Fruit fly (Drosophila melanogaster) whole organism, prepupa: ENCODE results near the gene Pfrx.

Experiments
- CG10631 ChIP-seq: fragments of 200-800 bp; sonication (Bioruptor generic); optimal IDR thresholded peaks from 2 replicates; lab custom pipeline; 2016; ENCODE audit warnings: missing biosample characterization, missing genetic modification characterization
- CG11762 ChIP-seq: fragments of 200-800 bp; sonication (Bioruptor generic); optimal IDR thresholded peaks from 3 replicates; lab custom pipeline; 2016; ENCODE audit warnings: missing biosample characterization, missing genetic modification characterization; ENCODE audit not compliant: insufficient read depth
- CG16779 ChIP-seq: fragments of 200-800 bp; sonication (Bioruptor generic); optimal IDR thresholded peaks from 3 replicates; lab custom pipeline; 2017; ENCODE audit warnings: missing biosample characterization, mild to moderate bottlenecking, missing genetic modification characterization
- CG3032 ChIP-seq: fragments of 200-800 bp; optimal IDR thresholded peaks from 2 replicates; lab custom pipeline; 2019; ENCODE audit warnings: missing biosample characterization, mild to moderate bottlenecking, missing genetic modification characterization, moderate library complexity
- CG31627 ChIP-seq: fragments of 200-800 bp; sonication (Bioruptor generic); optimal IDR thresholded peaks from 3 replicates; lab custom pipeline; 2016; ENCODE audit warnings: missing biosample characterization, missing genetic modification characterization
- CG34406 ChIP-seq: fragments of 200-800 bp; sonication (Bioruptor generic); optimal IDR thresholded peaks from 3 replicates; lab custom pipeline; 2016; ENCODE audit warnings: missing biosample characterization, missing genetic modification characterization
- CG3919 ChIP-seq: fragments of 200-800 bp; sonication (Bioruptor generic); optimal IDR thresholded peaks from 3 replicates; lab custom pipeline; 2016; ENCODE audit warnings: missing biosample characterization, missing genetic modification characterization
- CG4318 ChIP-seq: fragments of 200-800 bp; sonication (Bioruptor generic); optimal IDR thresholded peaks from 3 replicates; lab custom pipeline; 2017; ENCODE audit warnings: missing biosample characterization, mild to moderate bottlenecking, missing genetic modification characterization
- CG6276 ChIP-seq: fragments of 200-800 bp; sonication (Bioruptor generic); optimal IDR thresholded peaks from 2 replicates; lab custom pipeline; 2017; ENCODE audit warnings: missing biosample characterization, mild to moderate bottlenecking, missing genetic modification characterization
- CG6792 ChIP-seq: fragments of 200-800 bp; sonication (Bioruptor generic); optimal IDR thresholded peaks from 3 replicates; lab custom pipeline; 2016; ENCODE audit warnings: missing biosample characterization, missing genetic modification characterization
- CG8119 ChIP-seq: fragments of 200-800 bp; sonication (Bioruptor generic); IDR thresholded peaks from 3 replicates; pipeline ENCODE4 v1.3.6; 2022; ENCODE audit warnings: missing biosample characterization, missing genetic modification characterization
- CG8319 ChIP-seq: fragments of 200-800 bp; sonication (Bioruptor generic); optimal IDR thresholded peaks from 3 replicates; lab custom pipeline; 2016; ENCODE audit warnings: missing biosample characterization, missing genetic modification characterization
- CG9139 ChIP-seq: fragments of 200-800 bp; sonication (Bioruptor generic); optimal IDR thresholded peaks from 3 replicates; lab custom pipeline; 2017; ENCODE audit warnings: missing biosample characterization, mild to moderate bottlenecking, missing genetic modification characterization
- Eip78C ChIP-seq: fragments of 200-800 bp; sonication (Bioruptor generic); peaks from one replicate; lab custom pipeline; 2016; ENCODE audit warnings: missing biosample characterization, missing genetic modification characterization
- Eip93F ChIP-seq: fragments of 200-800 bp; sonication (Bioruptor generic); optimal IDR thresholded peaks from 2 replicates; lab custom pipeline; 2016; ENCODE audit warnings: missing biosample characterization, mild to moderate bottlenecking, missing genetic modification characterization
- Gug ChIP-seq: fragments of 200-800 bp; sonication (Bioruptor generic); IDR thresholded peaks from 2 replicates; pipeline ENCODE4 v1.3.6; 2022; ENCODE audit warnings: missing biosample characterization, missing genetic modification characterization
- Hr38 ChIP-seq: sonication (Bioruptor generic); optimal IDR thresholded peaks from 2 replicates; lab custom pipeline; 2016; ENCODE audit warnings: missing biosample characterization, missing genetic modification characterization
- OdsH ChIP-seq: fragments of 200-800 bp; sonication (Bioruptor generic); optimal IDR thresholded peaks from 3 replicates; lab custom pipeline; 2016; ENCODE audit warnings: missing biosample characterization, missing genetic modification characterization
- Smox ChIP-seq: fragments of 200-800 bp; sonication (Bioruptor generic); optimal IDR thresholded peaks from 3 replicates; lab custom pipeline; 2016; ENCODE audit warnings: missing biosample characterization, missing genetic modification characterization
- Sox14 ChIP-seq: fragments of 200-800 bp; sonication (Bioruptor generic); optimal IDR thresholded peaks from 3 replicates; lab custom pipeline; 2016; ENCODE audit warnings: missing biosample characterization, missing genetic modification characterization
- Sox15 ChIP-seq: fragments of 200-800 bp; sonication (Bioruptor generic); optimal IDR thresholded peaks from 3 replicates; lab custom pipeline; 2016; ENCODE audit warnings: missing biosample characterization, missing genetic modification characterization
- achi ChIP-seq: fragments of 200-800 bp; sonication (Bioruptor generic); optimal IDR thresholded peaks from 3 replicates; lab custom pipeline; 2016; ENCODE audit warnings: missing biosample characterization, missing genetic modification characterization
- acj6 ChIP-seq: fragments of 200-800 bp; sonication (Bioruptor generic); optimal IDR thresholded peaks from 3 replicates; lab custom pipeline; 2016; ENCODE audit warnings: missing biosample characterization, missing genetic modification characterization
- dac ChIP-seq: fragments of 200-800 bp; sonication (Bioruptor generic); optimal IDR thresholded peaks from 2 replicates; lab custom pipeline; 2017; ENCODE audit warnings: missing biosample characterization, mild to moderate bottlenecking, missing genetic modification characterization
- dsx ChIP-seq: fragments of 200-800 bp; optimal IDR thresholded peaks from 3 replicates; lab custom pipeline; 2019; ENCODE audit warnings: missing biosample characterization, mild to moderate bottlenecking, missing genetic modification characterization, moderate library complexity; ENCODE audit not compliant: poor library complexity, severe bottlenecking
- fd59A ChIP-seq: fragments of 200-800 bp; sonication (Bioruptor generic); optimal IDR thresholded peaks from 2 replicates; lab custom pipeline; 2017; ENCODE audit warnings: missing biosample characterization, mild to moderate bottlenecking, missing genetic modification characterization, missing genetic modification reagents
- fd85E ChIP-seq: fragments of 200-800 bp; sonication (Bioruptor generic); optimal IDR thresholded peaks from 3 replicates; lab custom pipeline; 2016; ENCODE audit warnings: missing biosample characterization, missing genetic modification characterization
- fkh ChIP-seq: fragments of 200-800 bp; sonication (Bioruptor generic); optimal IDR thresholded peaks from 3 replicates; lab custom pipeline; 2017; ENCODE audit warnings: missing biosample characterization, mild to moderate bottlenecking, missing genetic modification characterization, moderate library complexity
- lz ChIP-seq: fragments of 200-800 bp; sonication (Bioruptor generic); optimal IDR thresholded peaks from 3 replicates; lab custom pipeline; 2016; ENCODE audit warnings: missing biosample characterization, missing genetic modification characterization
- net ChIP-seq: fragments of 200-800 bp; sonication (Bioruptor generic); optimal IDR thresholded peaks from 3 replicates; lab custom pipeline; 2016; ENCODE audit warnings: missing biosample characterization, missing genetic modification characterization
- pdm3 ChIP-seq: fragments of 200-800 bp; sonication (Bioruptor generic); optimal IDR thresholded peaks from 3 replicates; lab custom pipeline; 2016; ENCODE audit warnings: missing biosample characterization, missing genetic modification characterization
- ss ChIP-seq, 2 experiments: fragments of 200-800 bp; sonication (Bioruptor generic); optimal IDR thresholded peaks; 2 replicates in 1 of 2; 3 replicates in 1 of 2; lab custom pipeline; 2017 to 2018; ENCODE audit warnings: mild to moderate bottlenecking in 2 of 2, missing biosample characterization in 2 of 2, missing genetic modification characterization in 2 of 2, moderate library complexity in 1 of 2
- svp ChIP-seq: fragments of 200-800 bp; sonication (Bioruptor generic); peaks from one replicate; lab custom pipeline; 2016; ENCODE audit warnings: missing biosample characterization, missing genetic modification characterization
- vri ChIP-seq: fragments of 200-800 bp; sonication (Bioruptor generic); optimal IDR thresholded peaks from 3 replicates; lab custom pipeline; 2016; ENCODE audit warnings: missing biosample characterization, mild to moderate bottlenecking, missing genetic modification characterization

The Pfrx gene

dm6 chrX:19505334-19506185 is 10.3 kb downstream of the Pfrx start (continued):
- TF ChIP-seq CG16779 (tag; lab: Kevin White, UChicago) (no peak), CG10631 (GFP tag; lab: Kevin White, UChicago) (no peak), CG6792 (GFP tag; lab: Kevin White, UChicago) (peak; percentile 2), dsx (GFP tag; lab: Kevin White, UChicago) (no peak), CG11762 (no peak), CG9139 (no peak), Gug (no peak), CG3032 (tag; lab: Kevin White, UChicago) (no peak), fkh (GFP tag; lab: Kevin White, UChicago) (no peak)
- TF ChIP-seq, all 60 proteins: peak for 16

- no peak for TF ChIP-seq Gug
- no peak for TF ChIP-seq Sox14 (GFP tag; lab: Kevin White, UChicago)
- TF ChIP-seq ss (GFP tag; optimal IDR thresholded peaks at IDR 0.05; lab: Kevin White, UChicago) = no peak
- TF ChIP-seq Hr38 (GFP tag; lab: Kevin White, UChicago) = no peak
Observed at dm6 chrX:19510204-19510603, 14.9 kb downstream of the Pfrx start.

dm6 chrX:19520376-19520775 is 25.1 kb downstream of the Pfrx start:
- TF ChIP-seq CG8119 (GFP tag; lab: Robert Waterston, UW) = no peak
- TF ChIP-seq CG3919 = no peak
- TF ChIP-seq CG16779 (tag; lab: Kevin White, UChicago) = no peak
- no peak for TF ChIP-seq achi (GFP tag; lab: Kevin White, UChicago)
- no peak for TF ChIP-seq fd59A (GFP tag; lab: Kevin White, UChicago)
- no peak for TF ChIP-seq Smox (GFP tag; lab: Kevin White, UChicago)
- TF ChIP-seq CG4318 = no peak
- TF ChIP-seq net = no peak
- TF ChIP-seq CG6276 (GFP tag; lab: Kevin White, UChicago) = no peak

- no peak for TF ChIP-seq lz (GFP tag; lab: Kevin White, UChicago)
- no peak for TF ChIP-seq net
- no peak for TF ChIP-seq Eip93F (GFP tag; lab: Kevin White, UChicago)
- peak; percentile 67 for TF ChIP-seq vri (GFP tag; lab: Kevin White, UChicago)
- TF ChIP-seq fd85E (GFP tag; lab: Kevin White, UChicago) = no peak
- no peak for TF ChIP-seq CG8319 (GFP tag; lab: Kevin White, UChicago)
- no peak for TF ChIP-seq dac
- no peak for TF ChIP-seq pdm3
- TF ChIP-seq svp (GFP tag; lab: Kevin White, UChicago) = peak; percentile 74
- no peak for TF ChIP-seq Smox (GFP tag; lab: Kevin White, UChicago)
- TF ChIP-seq CG8119 (GFP tag; lab: Robert Waterston, UW) = no peak
- TF ChIP-seq achi (GFP tag; lab: Kevin White, UChicago) = no peak
- TF ChIP-seq, all 60 proteins: peak for 2
Observed at dm6 chrX:19520888-19521287, 25.6 kb downstream of the Pfrx start.

dm6 chrX:19521753-19522383 is 26.6 kb downstream of the Pfrx start, which contains the start of the genes Idh3a and CoRest:
Gene Idh3a (minus strand): TSS chrX:19521810.
Gene CoRest (plus strand): TSS chrX:19521929.
- TF ChIP-seq svp (GFP tag; lab: Kevin White, UChicago) (peak; percentile 83), Eip93F (GFP tag; lab: Kevin White, UChicago) (no peak), CG31627 (peak; percentile 32), CG34406 (no peak), CG10631 (GFP tag; lab: Kevin White, UChicago) (no peak), Sox15 (GFP tag; lab: Kevin White, UChicago) (peak; percentile 4), acj6 (GFP tag; lab: Kevin White, UChicago) (no peak), OdsH (GFP tag; lab: Kevin White, UChicago) (no peak), Eip78C (no peak), lz (GFP tag; lab: Kevin White, UChicago) (peak; percentile 13)
